Worm (Caenorhabditis elegans) whole organism, mixed stage, embryonic: ENCODE measurements around the gene F57E7.2.
A peak's percentile ranks its signal among the peaks of the same experiment; 100 is the strongest.

ENCODE experiments used
- M03D4.4 ChIP-seq: sonication (generic microtip); optimal IDR thresholded peaks from 2 replicates; lab custom pipeline; 2017; ENCODE audit warnings: mild to moderate bottlenecking, missing genetic modification characterization, missing compliant biosample characterization
- bed-3 ChIP-seq: fragments of 200-800 bp; sonication (Bioruptor generic); optimal IDR thresholded peaks from 3 replicates; lab custom pipeline; 2018; ENCODE audit warnings: mild to moderate bottlenecking, missing genetic modification characterization, moderate library complexity, missing compliant biosample characterization
- blmp-1 ChIP-seq: fragments of 150-350 bp; optimal IDR thresholded peaks from 2 replicates; lab custom pipeline; 2014; ENCODE audit warnings: missing biosample characterization, missing genetic modification characterization
- ceh-39 ChIP-seq: fragments of 150-350 bp; optimal IDR thresholded peaks from 2 replicates; lab custom pipeline; 2014; ENCODE audit warnings: missing biosample characterization, missing genetic modification characterization
- ceh-43 ChIP-seq: fragments of 200-800 bp; sonication (Bioruptor generic); optimal IDR thresholded peaks from 2 replicates; lab custom pipeline; 2018; ENCODE audit warnings: mild to moderate bottlenecking, missing genetic modification characterization, moderate library complexity, missing compliant biosample characterization
- ceh-83 ChIP-seq: fragments of 200-800 bp; sonication (Bioruptor generic); optimal IDR thresholded peaks from 2 replicates; lab custom pipeline; 2018; ENCODE audit warnings: mild to moderate bottlenecking, missing genetic modification characterization, missing compliant biosample characterization
- ces-1 ChIP-seq: fragments of 150-350 bp; optimal IDR thresholded peaks from 2 replicates; lab custom pipeline; 2014; ENCODE audit warnings: missing biosample characterization, missing genetic modification reagents, missing genetic modification characterization
- cnd-1 ChIP-seq: fragments of 200-800 bp; sonication (Bioruptor generic); optimal IDR thresholded peaks from 2 replicates; lab custom pipeline; 2018; ENCODE audit warnings: mild to moderate bottlenecking, missing genetic modification characterization, missing compliant biosample characterization
- drap-1 ChIP-seq: fragments of 200-800 bp; sonication (Bioruptor generic); optimal IDR thresholded peaks from 3 replicates; lab custom pipeline; 2018; ENCODE audit warnings: mild to moderate bottlenecking, missing genetic modification characterization, missing compliant biosample characterization
- elt-1 ChIP-seq: sonication (generic microtip); optimal IDR thresholded peaks from 2 replicates; lab custom pipeline; 2017; ENCODE audit warnings: missing genetic modification characterization, mild to moderate bottlenecking, missing compliant biosample characterization, antibody characterized with exemption, moderate library complexity, borderline replicate concordance; ENCODE audit not compliant: insufficient read depth
- elt-3 ChIP-seq: fragments of 150-350 bp; optimal IDR thresholded peaks from 2 replicates; lab custom pipeline; 2014; ENCODE audit warnings: missing biosample characterization, missing genetic modification characterization
- flh-1 ChIP-seq: fragments of 200-800 bp; sonication (Bioruptor generic); optimal IDR thresholded peaks from 2 replicates; lab custom pipeline; 2018; ENCODE audit warnings: mild to moderate bottlenecking, missing genetic modification characterization, moderate library complexity, missing compliant biosample characterization
- ham-2 ChIP-seq: fragments of 200-800 bp; sonication (Bioruptor generic); optimal IDR thresholded peaks from 2 replicates; lab custom pipeline; 2018; ENCODE audit warnings: mild to moderate bottlenecking, missing genetic modification characterization, missing compliant biosample characterization
- hlh-1 ChIP-seq: fragments of 150-350 bp; optimal IDR thresholded peaks from 2 replicates; lab custom pipeline; 2014; ENCODE audit warnings: missing biosample characterization, missing genetic modification reagents, missing genetic modification characterization
- lin-13 ChIP-seq: fragments of 150-350 bp; optimal IDR thresholded peaks from 2 replicates; lab custom pipeline; 2014; ENCODE audit warnings: missing biosample characterization, missing genetic modification characterization
- lin-32 ChIP-seq: fragments of 200-800 bp; sonication (Bioruptor generic); optimal IDR thresholded peaks from 2 replicates; lab custom pipeline; 2018; ENCODE audit warnings: mild to moderate bottlenecking, missing genetic modification characterization, missing compliant biosample characterization
- lsy-2 ChIP-seq: fragments of 150-350 bp; optimal IDR thresholded peaks from 2 replicates; lab custom pipeline; 2014; ENCODE audit warnings: missing biosample characterization, missing genetic modification characterization
- mab-5 ChIP-seq: fragments of 150-350 bp; optimal IDR thresholded peaks from 2 replicates; lab custom pipeline; 2014; ENCODE audit warnings: missing biosample characterization, missing genetic modification characterization
- mep-1 ChIP-seq: fragments of 150-350 bp; optimal IDR thresholded peaks from 2 replicates; lab custom pipeline; 2017; ENCODE audit warnings: missing biosample characterization, missing genetic modification reagents, missing genetic modification characterization, inconsistent platforms
- mls-2 ChIP-seq: sonication (generic microtip); optimal IDR thresholded peaks from 2 replicates; lab custom pipeline; 2016; ENCODE audit warnings: mild to moderate bottlenecking, missing genetic modification characterization, moderate library complexity, missing compliant biosample characterization
- nhr-12 ChIP-seq: fragments of 150-350 bp; optimal IDR thresholded peaks from 2 replicates; lab custom pipeline; 2014; ENCODE audit warnings: missing biosample characterization, missing genetic modification characterization
- nhr-2 ChIP-seq: fragments of 150-350 bp; optimal IDR thresholded peaks from 2 replicates; lab custom pipeline; 2014; ENCODE audit warnings: missing biosample characterization, missing genetic modification characterization
- nhr-237 ChIP-seq: fragments of 150-350 bp; optimal IDR thresholded peaks from 2 replicates; lab custom pipeline; 2014; ENCODE audit warnings: missing biosample characterization, missing genetic modification characterization
- nhr-28 ChIP-seq: fragments of 150-350 bp; optimal IDR thresholded peaks from 2 replicates; lab custom pipeline; 2014; ENCODE audit warnings: missing biosample characterization, missing genetic modification characterization
- nhr-76 ChIP-seq: sonication (generic microtip); optimal IDR thresholded peaks from 2 replicates; lab custom pipeline; 2017; ENCODE audit warnings: missing biosample characterization, missing genetic modification characterization
- pha-4 ChIP-seq: fragments of 150-350 bp; optimal IDR thresholded peaks from 2 replicates; lab custom pipeline; 2018; ENCODE audit warnings: missing biosample characterization, missing genetic modification reagents, missing genetic modification characterization
- sem-2 ChIP-seq: fragments of 200-800 bp; sonication (Bioruptor generic); optimal IDR thresholded peaks from 2 replicates; lab custom pipeline; 2018; ENCODE audit warnings: mild to moderate bottlenecking, missing genetic modification characterization, missing compliant biosample characterization
- sptf-1 ChIP-seq: sonication (generic microtip); optimal IDR thresholded peaks from 2 replicates; lab custom pipeline; 2017; ENCODE audit warnings: mild to moderate bottlenecking, missing genetic modification characterization, moderate library complexity, missing compliant biosample characterization
- tbx-8 ChIP-seq: fragments of 200-800 bp; sonication (Bioruptor generic); optimal IDR thresholded peaks from 2 replicates; lab custom pipeline; 2018; ENCODE audit warnings: mild to moderate bottlenecking, missing genetic modification characterization, moderate library complexity, missing compliant biosample characterization
- unc-39 ChIP-seq: fragments of 150-350 bp; optimal IDR thresholded peaks from 2 replicates; lab custom pipeline; 2014; ENCODE audit warnings: missing biosample characterization, missing genetic modification characterization
- unc-62 ChIP-seq: fragments of 150-350 bp; optimal IDR thresholded peaks from 2 replicates; lab custom pipeline; 2014; ENCODE audit warnings: missing biosample characterization, missing genetic modification reagents, missing genetic modification characterization
- zip-8 ChIP-seq: fragments of 150-350 bp; optimal IDR thresholded peaks from 2 replicates; lab custom pipeline; 2014; ENCODE audit warnings: missing biosample characterization, missing genetic modification characterization
- ztf-11 ChIP-seq: fragments of 150-350 bp; optimal IDR thresholded peaks from 2 replicates; lab custom pipeline; 2014; ENCODE audit warnings: missing biosample characterization, missing genetic modification characterization

The F57E7.2 gene

ce11 chrV:16505828-16506227, 22.9 kb upstream of the F57E7.2 start, which contains the start of gene nhr-54:
Gene nhr-54, minus strand, starts transcription at chrV:16505928.
- TF ChIP-seq ham-2 (no peak), bed-3 (GFP tag; lab: Kevin White, UChicago) (no peak), mab-5 (tag; lab: Kevin White, UChicago) (no peak), ceh-83 (GFP tag; lab: Kevin White, UChicago) (no peak), lin-13 (tag; lab: Kevin White, UChicago) (no peak), nhr-2 (tag; lab: Kevin White, UChicago) (no peak), mep-1 (tag; lab: Kevin White, UChicago) (no peak), tbx-8 (GFP tag; lab: Kevin White, UChicago) (no peak)

ce11 chrV:16503164-16503563, 20.2 kb upstream of the F57E7.2 start, which contains the start of gene F36D3.14:
Gene F36D3.14, minus strand, starts transcription at chrV:16503264.
- TF ChIP-seq nhr-237 = no peak
- TF ChIP-seq nhr-28 (tag; lab: Kevin White, UChicago) = no peak
- no peak for TF ChIP-seq ztf-11 (tag; lab: Kevin White, UChicago)
- TF ChIP-seq ceh-43 = no peak
- no peak for TF ChIP-seq unc-62 (GFP tag; lab: Kevin White, UChicago)
- TF ChIP-seq elt-1 = no peak
- TF ChIP-seq blmp-1 = no peak
- no peak for TF ChIP-seq zip-8 (tag; lab: Kevin White, UChicago)
- TF ChIP-seq elt-3 = no peak
- no peak for TF ChIP-seq cnd-1
- no peak for TF ChIP-seq nhr-76 (tag; lab: Kevin White, UChicago)
- no peak for TF ChIP-seq lin-13 (tag; lab: Kevin White, UChicago)
- no peak for TF ChIP-seq lin-32 (GFP tag; lab: Kevin White, UChicago)
- TF ChIP-seq mep-1 (tag; lab: Kevin White, UChicago) = no peak
- TF ChIP-seq hlh-1 = no peak
- no peak for TF ChIP-seq ceh-83 (GFP tag; lab: Kevin White, UChicago)
- TF ChIP-seq mls-2 = no peak
- TF ChIP-seq mab-5 (tag; lab: Kevin White, UChicago) = no peak
- no peak for TF ChIP-seq pha-4

ce11 chrV:16499006-16499405, 16.1 kb upstream of the F57E7.2 start, which contains the start of gene F36D3.1:
Gene F36D3.1, plus strand, starts transcription at chrV:16499352.
- TF ChIP-seq unc-39 (tag; lab: Kevin White, UChicago) (no peak), pha-4 (peak; percentile 34), M03D4.4 (tag; lab: Kevin White, UChicago) (no peak), lsy-2 (tag; lab: Kevin White, UChicago) (peak; percentile 45), ces-1 (GFP tag; lab: Kevin White, UChicago) (peak; percentile 20), drap-1 (GFP tag; lab: Kevin White, UChicago) (no peak), hlh-1 (peak; percentile 50), nhr-12 (no peak), mep-1 (tag; lab: Kevin White, UChicago) (peak; percentile 44)

ce11 chrV:16497504-16497903, 14.6 kb upstream of the F57E7.2 start, which contains the start of gene srh-136:
Gene srh-136, minus strand, starts transcription at chrV:16497596.
- TF ChIP-seq elt-1 (no peak), sem-2 (GFP tag; lab: Kevin White, UChicago) (no peak), nhr-237 (no peak), mls-2 (no peak), ceh-43 (no peak), unc-62 (GFP tag; lab: Kevin White, UChicago) (no peak), mep-1 (tag; lab: Kevin White, UChicago) (no peak), flh-1 (no peak), nhr-2 (tag; lab: Kevin White, UChicago) (no peak), sptf-1 (tag; lab: Kevin White, UChicago) (no peak), pha-4 (no peak), ces-1 (GFP tag; lab: Kevin White, UChicago) (no peak), hlh-1 (no peak), blmp-1 (no peak)

ce11 chrV:16494359-16494758, 11.4 kb upstream of the F57E7.2 start, which contains the start of gene comt-2:
Gene comt-2, minus strand, starts transcription at chrV:16494489.
- no peak for TF ChIP-seq ces-1 (GFP tag; lab: Kevin White, UChicago)
- no peak for TF ChIP-seq ceh-83 (GFP tag; lab: Kevin White, UChicago)
- no peak for TF ChIP-seq lsy-2 (tag; lab: Kevin White, UChicago)
- TF ChIP-seq tbx-8 (GFP tag; lab: Kevin White, UChicago) = no peak
- TF ChIP-seq unc-62 (GFP tag; lab: Kevin White, UChicago) = no peak
- no peak for TF ChIP-seq mab-5 (tag; lab: Kevin White, UChicago)
- TF ChIP-seq ceh-39 (tag; lab: Kevin White, UChicago) = no peak
- no peak for TF ChIP-seq flh-1
